Fruit fly (Drosophila melanogaster): ENCODE data around the gene gammaSnap2.
A peak's percentile ranks its signal among the peaks of the same experiment; 100 is the strongest.

The gammaSnap2 gene

dm6 chr3R:10109938-10110337 is 11.3 kb downstream of the gammaSnap2 start, which contains the start of gene Fmr1 (continued):
- TF ChIP-seq CG6813 (GFP tag; optimal IDR thresholded peaks at IDR 0.05): no peak
- peak; percentile 68 for TF ChIP-seq Rfx (GFP tag; IDR thresholded peaks at IDR 0.05)
- TF ChIP-seq CG4282 (GFP tag; optimal IDR thresholded peaks at IDR 0.05): peak; percentile 32
- TF ChIP-seq Asciz (GFP tag; optimal IDR thresholded peaks at IDR 0.05): no peak
- peak; percentile 16 for TF ChIP-seq CG7839 (tag; optimal IDR thresholded peaks at IDR 0.05)
- peak; percentile 41 for TF ChIP-seq CG11723 (GFP tag; optimal IDR thresholded peaks at IDR 0.05)
- peak; percentile 89 for TF ChIP-seq trem (tag; optimal IDR thresholded peaks at IDR 0.05)
- peak; percentile 70 for TF ChIP-seq CG10267 (tag; optimal IDR thresholded peaks at IDR 0.05)
- TF ChIP-seq dpn (GFP tag; optimal IDR thresholded peaks at IDR 0.05): peak; percentile 51 to 52
- TF ChIP-seq CG13624 (GFP tag; optimal IDR thresholded peaks at IDR 0.05): peak; percentile 59
- peak; percentile 12 for TF ChIP-seq schlank (tag; optimal IDR thresholded peaks at IDR 0.05)
- peak; percentile 95 for TF ChIP-seq Med (GFP tag)
- TF ChIP-seq lilli (GFP tag; optimal IDR thresholded peaks at IDR 0.05): peak; percentile 71
- TF ChIP-seq slou (GFP tag; optimal IDR thresholded peaks at IDR 0.05): no peak
- TF ChIP-seq Sin3A (optimal IDR thresholded peaks at IDR 0.05): peak; percentile 99
- TF ChIP-seq stc (GFP tag; IDR thresholded peaks at IDR 0.05): no peak
- peak; percentile 17 for TF ChIP-seq CG18262 (tag; optimal IDR thresholded peaks at IDR 0.05)

- TF ChIP-seq CG15269 (tag; optimal IDR thresholded peaks at IDR 0.05) (peak; percentile 16), CG8281 (tag; optimal IDR thresholded peaks at IDR 0.05) (no peak), Trl (optimal IDR thresholded peaks at IDR 0.05) (peak; percentile 97 to 98), Trl (GFP tag; optimal IDR thresholded peaks at IDR 0.05) (peak; percentile 2), CG34422 (GFP tag; IDR thresholded peaks at IDR 0.05) (peak; percentile 27; the same call in 1 of the 3 replicates), CG2889 (GFP tag; IDR thresholded peaks at IDR 0.05) (no peak), CG13287 (GFP tag; IDR thresholded peaks at IDR 0.05; ENCODE audit: partially characterized antibody) (peak; percentile 60), hb (GFP tag; IDR thresholded peaks at IDR 0.05; ENCODE audit: partially characterized antibody) (no peak), CG32772 (GFP tag; IDR thresholded peaks at IDR 0.05) (no peak), Pdp1 (GFP tag; optimal IDR thresholded peaks at IDR 0.05) (peak in 1 of 2 experiments; percentile 43), Ptx1 (GFP tag; IDR thresholded peaks at IDR 0.05) (peak; percentile 16; the same call in 1 of the 2 replicates), Dbx (GFP tag; IDR thresholded peaks at IDR 0.05) (peak; percentile 54; the same call in 2 of the 3 replicates), Rfx (GFP tag; IDR thresholded peaks at IDR 0.05) (peak; percentile 52; the same call in 1 of the 2 replicates), unc-4 (GFP tag; IDR thresholded peaks at IDR 0.05; ENCODE audit: partially characterized antibody) (peak; percentile 45; the same call in 1 of the 2 replicates), Deaf1 (tag; optimal IDR thresholded peaks at IDR 0.05) (peak; percentile 89), onecut (GFP tag; IDR thresholded peaks at IDR 0.05) (peak; percentile 56; the same call in 1 of the 2 replicates), Lpt (GFP tag; optimal IDR thresholded peaks at IDR 0.05) (no peak), HLHmδ (GFP tag; optimal IDR thresholded peaks at IDR 0.05) (peak; percentile 0), scrt (GFP tag; optimal IDR thresholded peaks at IDR 0.05) (peak; percentile 17), Gsc (GFP tag; IDR thresholded peaks at IDR 0.05) (no peak), cwo (GFP tag; optimal IDR thresholded peaks at IDR 0.05) (peak; percentile 11), sqz (GFP tag; optimal IDR thresholded peaks at IDR 0.05) (peak; percentile 78), CG7556 (GFP tag; optimal IDR thresholded peaks at IDR 0.05) (peak; percentile 3), CG7963 (GFP tag; IDR thresholded peaks at IDR 0.05; ENCODE audit: partially characterized antibody) (no peak), Ada2b (GFP tag; IDR thresholded peaks at IDR 0.05) (0 out of 2 replicates have a peak, but pooled peaks have one; percentile 5), Xrp1 (GFP tag; IDR thresholded peaks at IDR 0.05) (0 out of 2 replicates have a peak, but pooled peaks have one; percentile 30), CG17186 (GFP tag; optimal IDR thresholded peaks at IDR 0.05) (no peak), fu2 (GFP tag; optimal IDR thresholded peaks at IDR 0.05) (no peak), row (GFP tag; IDR thresholded peaks at IDR 0.05) (peak; percentile 54; the same call in 2 of the 3 replicates), CG13296 (GFP tag; optimal IDR thresholded peaks at IDR 0.05) (no peak), Adf1 (GFP tag; IDR thresholded peaks at IDR 0.05) (peak; percentile 100), CG11504 (tag; optimal IDR thresholded peaks at IDR 0.05) (no peak), nom (GFP tag; optimal IDR thresholded peaks at IDR 0.05) (peak; percentile 57)
These were observed 11.9 kb downstream of the gammaSnap2 start for dm6 chr3R:10109212-10109880.

Data from whole organism, embryonic.